Worm (Caenorhabditis elegans) whole organism, L4 larva: ENCODE results near the gene Y71H2B.8.

Source experiments
- D1046.2 ChIP-seq: fragments of 200-800 bp; sonication (Bioruptor generic); IDR thresholded peaks from 2 replicates; pipeline ENCODE4 v1.3.6; 2022; ENCODE audit warnings: missing genetic modification characterization, missing compliant biosample characterization
- F26F4.8 ChIP-seq: fragments of 200-800 bp; sonication (Bioruptor generic); conservative IDR thresholded peaks from 2 replicates; pipeline ENCODE4 v1.3.6; 2022; ENCODE audit warnings: missing genetic modification characterization, missing compliant biosample characterization
- F37D6.2 ChIP-seq: sonication (generic microtip); optimal IDR thresholded peaks from 2 replicates; lab custom pipeline; 2016; ENCODE audit warnings: mild to moderate bottlenecking, missing genetic modification characterization, missing compliant biosample characterization
- R02D3.7 ChIP-seq: fragments of 150-350 bp; sonication (generic microtip); optimal IDR thresholded peaks from 3 replicates; lab custom pipeline; 2014; ENCODE audit warnings: missing biosample characterization, missing genetic modification characterization
- T20F7.1 ChIP-seq: fragments of 200-800 bp; sonication (Bioruptor generic); optimal IDR thresholded peaks from 2 replicates; lab custom pipeline; 2018; ENCODE audit warnings: mild to moderate bottlenecking, missing genetic modification characterization, missing compliant biosample characterization
- Y105C5A.15 ChIP-seq: fragments of 200-800 bp; sonication (Bioruptor generic); IDR thresholded peaks from 2 replicates; pipeline ENCODE4 v1.3.6; 2022; ENCODE audit warnings: missing genetic modification characterization, missing compliant biosample characterization
- Y48G9A.11 ChIP-seq: fragments of 200-800 bp; sonication (Bioruptor generic); IDR thresholded peaks from 2 replicates; pipeline ENCODE4 v1.3.6; 2022; ENCODE audit warnings: missing genetic modification reagents, missing genetic modification characterization, missing compliant biosample characterization
- Y75B8A.6 ChIP-seq: fragments of 200-800 bp; sonication (Bioruptor generic); IDR thresholded peaks from 2 replicates; pipeline ENCODE4 v1.3.6; 2022; ENCODE audit warnings: missing genetic modification reagents, missing genetic modification characterization, missing compliant biosample characterization
- aha-1 ChIP-seq: fragments of 150-350 bp; peaks from one replicate; lab custom pipeline; 2014; ENCODE audit warnings: missing biosample characterization, missing genetic modification characterization
- aly-2 ChIP-seq: sonication (generic microtip); optimal IDR thresholded peaks from 2 replicates; lab custom pipeline; 2018; ENCODE audit warnings: missing biosample characterization, missing genetic modification characterization
- ama-1 ChIP-seq: fragments of 150-350 bp; optimal IDR thresholded peaks from 2 replicates; lab custom pipeline; 2014; ENCODE audit warnings: inconsistent platforms, mixed read lengths
- arid-1 ChIP-seq: fragments of 200-800 bp; sonication (Bioruptor generic); conservative IDR thresholded peaks from 2 replicates; pipeline ENCODE4 v1.3.6; 2022; ENCODE audit warnings: missing genetic modification reagents, missing genetic modification characterization, missing compliant biosample characterization
- ceh-44 ChIP-seq: fragments of 200-800 bp; sonication (Bioruptor generic); IDR thresholded peaks from 2 replicates; pipeline ENCODE4 v1.3.6; 2022; ENCODE audit warnings: missing genetic modification reagents, missing genetic modification characterization, missing compliant biosample characterization
- ces-1 ChIP-seq: fragments of 150-350 bp; sonication (generic microtip); optimal IDR thresholded peaks from 4 replicates; lab custom pipeline; 2014; ENCODE audit warnings: missing biosample characterization, missing genetic modification reagents, missing genetic modification characterization
- ctbp-1 ChIP-seq: fragments of 200-800 bp; sonication (Bioruptor generic); IDR thresholded peaks from 2 replicates; pipeline ENCODE4 v1.3.6; 2022; ENCODE audit warnings: missing genetic modification reagents, missing genetic modification characterization, missing compliant biosample characterization
- daf-8 ChIP-seq: fragments of 200-800 bp; sonication (Bioruptor generic); IDR thresholded peaks from 2 replicates; pipeline ENCODE4 v1.3.6; 2022; ENCODE audit warnings: missing genetic modification characterization, missing compliant biosample characterization
- dmd-6 ChIP-seq: fragments of 200-800 bp; sonication (Bioruptor generic); IDR thresholded peaks from 2 replicates; pipeline ENCODE4 v1.3.6; 2022; ENCODE audit warnings: missing genetic modification reagents, missing genetic modification characterization, missing compliant biosample characterization
- dmd-8 ChIP-seq: fragments of 200-800 bp; sonication (Bioruptor generic); IDR thresholded peaks from 2 replicates; pipeline ENCODE4 v1.3.6; 2022; ENCODE audit warnings: missing genetic modification characterization, missing compliant biosample characterization
- dpl-1 ChIP-seq: fragments of 150-350 bp; optimal IDR thresholded peaks from 2 replicates; lab custom pipeline; 2014; ENCODE audit warnings: missing biosample characterization, missing genetic modification reagents, missing genetic modification characterization
- egl-43 ChIP-seq: fragments of 200-800 bp; sonication (Bioruptor generic); IDR thresholded peaks from 2 replicates; pipeline ENCODE4 v1.3.6; 2022; ENCODE audit warnings: missing genetic modification reagents, missing genetic modification characterization, missing compliant biosample characterization
- fkh-10 ChIP-seq: fragments of 150-350 bp; optimal IDR thresholded peaks from 2 replicates; lab custom pipeline; 2014; ENCODE audit warnings: missing biosample characterization, missing genetic modification reagents, missing genetic modification characterization
- gei-8 ChIP-seq: fragments of 200-800 bp; sonication (Bioruptor generic); optimal IDR thresholded peaks from 2 replicates; lab custom pipeline; 2018; ENCODE audit warnings: mild to moderate bottlenecking, missing genetic modification characterization, missing compliant biosample characterization
- hlh-11 ChIP-seq: fragments of 200-800 bp; sonication (Bioruptor generic); optimal IDR thresholded peaks from 2 replicates; lab custom pipeline; 2018; ENCODE audit warnings: mild to moderate bottlenecking, missing genetic modification characterization, missing compliant biosample characterization
- jun-1 ChIP-seq: fragments of 150-350 bp; optimal IDR thresholded peaks from 2 replicates; lab custom pipeline; 2014; ENCODE audit warnings: missing biosample characterization, missing genetic modification reagents, missing genetic modification characterization
- lim-7 ChIP-seq: fragments of 200-800 bp; sonication (Bioruptor generic); IDR thresholded peaks from 2 replicates; pipeline ENCODE4 v1.3.6; 2022; ENCODE audit warnings: missing genetic modification characterization, missing compliant biosample characterization
- lin-1 ChIP-seq: fragments of 200-800 bp; sonication (Bioruptor generic); IDR thresholded peaks from 2 replicates; pipeline ENCODE4 v1.3.6; 2022; ENCODE audit warnings: missing genetic modification reagents, missing genetic modification characterization, missing compliant biosample characterization
- lin-39 ChIP-seq: fragments of 150-350 bp; optimal IDR thresholded peaks from 2 replicates; lab custom pipeline; 2014; ENCODE audit warnings: missing biosample characterization, missing genetic modification reagents, missing genetic modification characterization
- madf-5 ChIP-seq, 2 experiments: fragments of 200-800 bp; sonication (Bioruptor generic); IDR thresholded peaks; 2 replicates each; pipeline ENCODE4 v1.3.6; 2022; ENCODE audit warnings: missing compliant biosample characterization in 2 of 2, missing genetic modification characterization in 2 of 2
- madf-9 ChIP-seq: fragments of 200-800 bp; sonication (Bioruptor generic); conservative IDR thresholded peaks from 2 replicates; pipeline ENCODE4 v1.3.6; 2022; ENCODE audit warnings: missing genetic modification reagents, missing genetic modification characterization, missing compliant biosample characterization
- mep-1 ChIP-seq: fragments of 150-350 bp; sonication (generic microtip); optimal IDR thresholded peaks from 3 replicates; lab custom pipeline; 2014; ENCODE audit warnings: missing biosample characterization, missing genetic modification characterization
- mes-2 ChIP-seq: sonication (generic microtip); optimal IDR thresholded peaks from 2 replicates; lab custom pipeline; 2016; ENCODE audit warnings: missing genotype, mild to moderate bottlenecking, missing genetic modification characterization, missing compliant biosample characterization; ENCODE audit not compliant: poor library complexity, severe bottlenecking
- nhr-10 ChIP-seq: fragments of 150-350 bp; optimal IDR thresholded peaks from 2 replicates; lab custom pipeline; 2014; ENCODE audit warnings: missing biosample characterization, missing genetic modification characterization
- nhr-237 ChIP-seq: sonication (generic microtip); optimal IDR thresholded peaks from 2 replicates; lab custom pipeline; 2017; ENCODE audit warnings: missing biosample characterization, missing genetic modification characterization
- nhr-6 ChIP-seq: fragments of 150-350 bp; optimal IDR thresholded peaks from 2 replicates; lab custom pipeline; 2014; ENCODE audit warnings: missing biosample characterization, missing genetic modification characterization
- nhr-77 ChIP-seq: fragments of 150-350 bp; optimal IDR thresholded peaks from 2 replicates; lab custom pipeline; 2014; ENCODE audit warnings: missing biosample characterization, missing genetic modification characterization
- snpc-4 ChIP-seq: fragments of 150-350 bp; optimal IDR thresholded peaks from 2 replicates; lab custom pipeline; 2014; ENCODE audit warnings: missing biosample characterization, missing genetic modification characterization
- spr-1 ChIP-seq: sonication (generic microtip); optimal IDR thresholded peaks from 2 replicates; lab custom pipeline; 2016; ENCODE audit warnings: mild to moderate bottlenecking, missing genetic modification characterization, missing compliant biosample characterization
- spr-3 ChIP-seq: fragments of 200-800 bp; sonication (Bioruptor generic); optimal IDR thresholded peaks from 2 replicates; lab custom pipeline; 2018; ENCODE audit warnings: mild to moderate bottlenecking, missing genetic modification characterization, missing compliant biosample characterization
- tra-1 ChIP-seq: fragments of 200-800 bp; sonication (Bioruptor generic); IDR thresholded peaks from 2 replicates; pipeline ENCODE4 v1.3.6; 2022; ENCODE audit warnings: missing genetic modification reagents, missing genetic modification characterization, missing compliant biosample characterization
- unc-130 ChIP-seq: sonication (generic microtip); optimal IDR thresholded peaks from 2 replicates; lab custom pipeline; 2016; ENCODE audit warnings: missing genetic modification reagents, missing genetic modification characterization, missing compliant biosample characterization
- unc-39 ChIP-seq: sonication (generic microtip); optimal IDR thresholded peaks from 2 replicates; lab custom pipeline; 2017; ENCODE audit warnings: missing biosample characterization, missing genetic modification characterization
- unc-62 ChIP-seq, 3 experiments: fragments of 150-350 bp in 1 of 3; sonication (generic microtip); optimal IDR thresholded peaks in 2 of 3; peaks in 1 of 3; 1 replicate in 1 of 3; 2 replicates in 2 of 3; lab custom pipeline; 2014 to 2017; ENCODE audit warnings: missing biosample characterization in 3 of 3, missing genetic modification characterization in 3 of 3, missing genetic modification reagents in 3 of 3, missing genotype in 1 of 3
- vab-7 ChIP-seq: fragments of 200-800 bp; sonication (Bioruptor generic); IDR thresholded peaks from 2 replicates; pipeline ENCODE4 v1.3.6; 2022; ENCODE audit warnings: missing genetic modification reagents, missing genetic modification characterization, missing compliant biosample characterization
- zag-1 ChIP-seq: fragments of 150-350 bp; optimal IDR thresholded peaks from 2 replicates; lab custom pipeline; 2014; ENCODE audit warnings: missing biosample characterization, missing genetic modification characterization
- zfp-3 ChIP-seq: fragments of 200-800 bp; sonication (Bioruptor generic); conservative IDR thresholded peaks from 2 replicates; pipeline ENCODE4 v1.3.6; 2022; ENCODE audit warnings: missing genetic modification reagents, missing genetic modification characterization, missing compliant biosample characterization
- ztf-11 ChIP-seq: fragments of 150-350 bp; optimal IDR thresholded peaks from 2 replicates; lab custom pipeline; 2014; ENCODE audit warnings: missing biosample characterization, missing genetic modification characterization
- ztf-7 ChIP-seq: fragments of 150-350 bp; optimal IDR thresholded peaks from 2 replicates; lab custom pipeline; 2014; ENCODE audit warnings: missing biosample characterization, missing genetic modification characterization

Y71H2B.8 gene

ce11 chrIII:2572421-2572820 is 6.7 kb upstream of the Y71H2B.8 start:
- no peak for TF ChIP-seq Y105C5A.15 (GFP tag; lab: Robert Waterston, UW)
- TF ChIP-seq nhr-237 (tag; lab: Kevin White, UChicago) = no peak
- TF ChIP-seq ztf-11 = no peak
- no peak for TF ChIP-seq spr-3 (GFP tag; lab: Kevin White, UChicago)
- TF ChIP-seq ctbp-1 (GFP tag; lab: Robert Waterston, UW) = no peak
- TF ChIP-seq arid-1 (GFP tag; lab: Robert Waterston, UW) = no peak
- TF ChIP-seq jun-1 = no peak
- TF ChIP-seq gei-8 (GFP tag; lab: Kevin White, UChicago) = no peak
- no peak for TF ChIP-seq hlh-11
- TF ChIP-seq ama-1 (lab: Kevin White, UChicago) = no peak
- TF ChIP-seq ces-1 (GFP tag; lab: Kevin White, UChicago) = no peak

ce11 chrIII:2575635-2576164 is 3.4 kb upstream of the Y71H2B.8 start, which contains the start of gene Y54F10AR.1:
Gene Y54F10AR.1, minus strand, starts transcription at chrIII:2575685.
- TF ChIP-seq R02D3.7 (tag; lab: Kevin White, UChicago) = no peak
- no peak for TF ChIP-seq ztf-7 (tag; lab: Kevin White, UChicago)
- TF ChIP-seq D1046.2 (GFP tag; lab: Robert Waterston, UW) = no peak
- no peak for TF ChIP-seq tra-1
- no peak for TF ChIP-seq daf-8 (GFP tag; lab: Robert Waterston, UW)
- no peak for TF ChIP-seq dpl-1 (GFP tag; lab: Kevin White, UChicago)
- TF ChIP-seq nhr-6 = no peak
- no peak for TF ChIP-seq nhr-77 (tag; lab: Kevin White, UChicago)
- no peak for TF ChIP-seq dmd-6
- TF ChIP-seq T20F7.1 = no peak
- TF ChIP-seq vab-7 (GFP tag; lab: Robert Waterston, UW) = no peak
- no peak for TF ChIP-seq F37D6.2 (tag; lab: Kevin White, UChicago)
- no peak for TF ChIP-seq mep-1 (tag; lab: Kevin White, UChicago)
- TF ChIP-seq fkh-10 (GFP tag; lab: Kevin White, UChicago) = no peak
- TF ChIP-seq lin-1 (GFP tag; lab: Robert Waterston, UW) = no peak

- TF ChIP-seq unc-62 (GFP tag; optimal IDR thresholded peaks at IDR 0.05 in 1 of 2; lab: Kevin White, UChicago) = no peak
- TF ChIP-seq unc-62 (tag; optimal IDR thresholded peaks at IDR 0.05; lab: Kevin White, UChicago) = no peak
- no peak for TF ChIP-seq lin-39 (tag; lab: Kevin White, UChicago)
- no peak for TF ChIP-seq jun-1
- no peak for TF ChIP-seq F26F4.8 (GFP tag; lab: Robert Waterston, UW)
- peak; percentile 42 for TF ChIP-seq aha-1 (tag; lab: Kevin White, UChicago)
- no peak for TF ChIP-seq lim-7 (GFP tag; lab: Robert Waterston, UW)
- TF ChIP-seq gei-8 (GFP tag; lab: Kevin White, UChicago) = no peak
- peak; percentile 72 for TF ChIP-seq hlh-11
- no peak for TF ChIP-seq nhr-10 (tag; lab: Kevin White, UChicago)
- TF ChIP-seq egl-43 = no peak
- no peak for TF ChIP-seq Y75B8A.6 (GFP tag; lab: Robert Waterston, UW)
- TF ChIP-seq snpc-4 (tag; lab: Kevin White, UChicago) = no peak
- no peak for TF ChIP-seq madf-5 (GFP tag; IDR thresholded peaks at IDR 0.05; lab: Robert Waterston, UW)
- TF ChIP-seq nhr-6 = peak; percentile 16
- no peak for TF ChIP-seq madf-9 (GFP tag; lab: Robert Waterston, UW)
- TF ChIP-seq aly-2 (tag; lab: Kevin White, UChicago) = no peak
- no peak for TF ChIP-seq ceh-44 (GFP tag; lab: Robert Waterston, UW)
- TF ChIP-seq unc-39 (tag; lab: Kevin White, UChicago) = no peak
- no peak for TF ChIP-seq dmd-8
- no peak for TF ChIP-seq D1046.2 (GFP tag; lab: Robert Waterston, UW)
- TF ChIP-seq Y48G9A.11 = no peak
- TF ChIP-seq spr-1 (tag; lab: Kevin White, UChicago) = peak; percentile 6
- TF ChIP-seq zag-1 = no peak
- peak; percentile 39 for TF ChIP-seq mes-2
- TF ChIP-seq zfp-3 = no peak
- no peak for TF ChIP-seq unc-130 (GFP tag; lab: Kevin White, UChicago)
Measured at ce11 chrIII:2576360-2577259, 2.5 kb upstream of the Y71H2B.8 start.
